Fruit fly (Drosophila melanogaster) Kc167 (cell line): ENCODE measurements around the gene CG13409.

Experiments used
- Myc ChIP-seq: fragments of >200 bp; optimal IDR thresholded peaks from 2 replicates; lab custom pipeline; 2017; ENCODE audit warnings: missing external identifiers
- h ChIP-seq: fragments of >200 bp; optimal IDR thresholded peaks from 3 replicates; lab custom pipeline; 2018; ENCODE audit warnings: missing external identifiers
- insv ChIP-seq: fragments of >200 bp; optimal IDR thresholded peaks from 3 replicates; lab custom pipeline; 2018; ENCODE audit warnings: missing external identifiers
- psq ChIP-seq: fragments of >200 bp; optimal IDR thresholded peaks from 2 replicates; lab custom pipeline; 2017; ENCODE audit warnings: missing external identifiers
- ttk ChIP-seq: sonication (Bioruptor generic); optimal IDR thresholded peaks from 2 replicates; lab custom pipeline; 2017; ENCODE audit warnings: missing external identifiers

DNA sequence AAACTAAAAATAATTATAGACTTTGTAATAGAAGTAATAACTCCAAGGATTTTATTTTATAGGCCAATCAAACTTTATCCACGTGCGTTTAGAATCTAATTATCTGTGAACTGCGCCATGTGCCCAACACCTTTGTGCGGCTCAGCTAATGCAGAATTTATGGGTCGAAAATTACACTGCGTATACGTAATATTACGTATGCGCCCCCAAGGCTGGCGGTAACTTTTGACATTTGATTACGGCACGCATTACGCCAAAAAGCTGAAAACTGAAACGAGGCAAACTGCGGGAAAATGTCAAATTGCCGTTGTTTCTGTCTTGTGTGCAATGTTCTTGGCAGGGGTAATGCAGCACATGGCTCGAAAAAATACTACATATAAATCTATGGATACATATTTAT is 40.1 kb downstream of the CG13409 start:
- no peak for TF ChIP-seq psq
- TF ChIP-seq ttk = no peak
- TF ChIP-seq insv (lab: Kevin White, UChicago) = no peak
- TF ChIP-seq h (lab: Kevin White, UChicago) = no peak
- TF ChIP-seq Myc (lab: Kevin White, UChicago) = no peak
